Worm (Caenorhabditis elegans) whole organism, late embryonic: ENCODE results near the gene madf-8.

ENCODE experiments used
- F13H6.1 ChIP-seq: sonication (generic microtip); optimal IDR thresholded peaks from 2 replicates; lab custom pipeline; 2016; ENCODE audit warnings: missing genetic modification characterization, missing compliant biosample characterization
- ceh-45 ChIP-seq: fragments of 200-800 bp; sonication (Bioruptor generic); IDR thresholded peaks from 2 replicates; pipeline ENCODE4 v1.3.6; 2022; ENCODE audit warnings: missing genetic modification reagents, missing genetic modification characterization, missing compliant biosample characterization
- dmd-4 ChIP-seq: sonication (generic microtip); optimal IDR thresholded peaks from 2 replicates; lab custom pipeline; 2016; ENCODE audit warnings: borderline replicate concordance, missing genetic modification characterization, missing compliant biosample characterization
- fkh-10 ChIP-seq: fragments of 150-350 bp; optimal IDR thresholded peaks from 2 replicates; lab custom pipeline; 2014; ENCODE audit warnings: missing biosample characterization, missing genetic modification reagents, missing genetic modification characterization
- gmeb-2 ChIP-seq: sonication (generic microtip); optimal IDR thresholded peaks from 2 replicates; lab custom pipeline; 2016; ENCODE audit warnings: missing genetic modification characterization, inconsistent platforms, missing compliant biosample characterization
- lim-6 ChIP-seq: sonication (generic microtip); optimal IDR thresholded peaks from 2 replicates; lab custom pipeline; 2016; ENCODE audit warnings: missing genetic modification characterization, missing compliant biosample characterization
- pha-4 ChIP-seq: fragments of 150-350 bp; optimal IDR thresholded peaks from 2 replicates; lab custom pipeline; 2018; ENCODE audit warnings: missing biosample characterization, missing genetic modification reagents, missing genetic modification characterization
- pqm-1 ChIP-seq: sonication (generic microtip); optimal IDR thresholded peaks from 2 replicates; lab custom pipeline; 2016; ENCODE audit warnings: missing genetic modification characterization, missing compliant biosample characterization
- pros-1 ChIP-seq: fragments of 150-350 bp; optimal IDR thresholded peaks from 2 replicates; lab custom pipeline; 2014; ENCODE audit warnings: missing biosample characterization, missing genetic modification reagents, missing genetic modification characterization
- tbx-2 ChIP-seq: sonication (generic microtip); optimal IDR thresholded peaks from 2 replicates; lab custom pipeline; 2016; ENCODE audit warnings: missing genetic modification characterization, missing compliant biosample characterization
- ttx-3 ChIP-seq: sonication (generic microtip); optimal IDR thresholded peaks from 2 replicates; lab custom pipeline; 2016; ENCODE audit warnings: missing genetic modification reagents, missing genetic modification characterization, missing compliant biosample characterization
- unc-42 ChIP-seq: sonication (generic microtip); optimal IDR thresholded peaks from 2 replicates; lab custom pipeline; 2016; ENCODE audit warnings: missing genotype, missing genetic modification characterization, missing compliant biosample characterization

DNA sequence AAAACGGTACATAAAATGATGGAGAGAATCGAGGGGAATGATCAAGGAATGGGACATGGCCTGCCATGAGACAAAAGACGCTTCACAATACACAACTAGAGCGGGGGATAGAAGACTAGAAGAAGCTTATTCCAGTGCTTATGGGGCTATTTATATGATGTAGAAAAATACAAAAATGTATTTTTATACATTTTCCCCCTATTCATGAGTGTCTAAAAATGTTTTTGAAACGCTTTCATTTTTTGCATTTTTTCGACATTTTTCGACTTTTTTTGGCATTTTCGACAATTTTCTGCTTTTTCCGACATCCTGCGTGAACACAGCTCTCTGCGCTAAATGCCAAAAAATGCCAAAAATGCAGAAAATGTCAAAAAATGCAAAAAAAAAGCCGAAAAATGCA lies 38.2 kb downstream of the madf-8 start:
- TF ChIP-seq lim-6 (no peak), fkh-10 (no peak), tbx-2 (tag; lab: Kevin White, UChicago) (no peak), gmeb-2 (no peak), pqm-1 (tag; lab: Kevin White, UChicago) (no peak), ttx-3 (tag; lab: Kevin White, UChicago) (no peak), pha-4 (no peak), ceh-45 (GFP tag; lab: Robert Waterston, UW) (no peak), F13H6.1 (tag; lab: Kevin White, UChicago) (no peak), dmd-4 (tag; lab: Kevin White, UChicago) (no peak), unc-42 (tag; lab: Kevin White, UChicago) (no peak), pros-1 (tag; lab: Kevin White, UChicago) (no peak)
